Fruit fly (Drosophila melanogaster) whole organism, pupa: ENCODE results near the gene Eo.

Source experiments
- CG10348 ChIP-seq: fragments of 200-800 bp; sonication (Bioruptor generic); IDR thresholded peaks from 2 replicates; pipeline ENCODE4 v1.3.6; 2022; ENCODE audit warnings: missing biosample characterization, missing genetic modification characterization
- CG12605 ChIP-seq: fragments of 200-800 bp; sonication (Bioruptor generic); IDR thresholded peaks from 2 replicates; pipeline ENCODE4 v1.3.6; 2022; ENCODE audit warnings: missing biosample characterization, missing genetic modification characterization
- CG14655 ChIP-seq: fragments of 200-800 bp; sonication (Bioruptor generic); optimal IDR thresholded peaks from 3 replicates; lab custom pipeline; 2017; ENCODE audit warnings: mild to moderate bottlenecking, missing biosample characterization, missing genetic modification reagents, missing genetic modification characterization
- CG15710 ChIP-seq: fragments of 200-800 bp; sonication (Bioruptor generic); optimal IDR thresholded peaks from 2 replicates; lab custom pipeline; 2018; ENCODE audit warnings: missing biosample characterization, mild to moderate bottlenecking, missing genetic modification characterization, moderate library complexity
- CG34367 ChIP-seq: fragments of 200-800 bp; sonication (Bioruptor generic); optimal IDR thresholded peaks from 2 replicates; lab custom pipeline; 2018; ENCODE audit warnings: missing biosample characterization, mild to moderate bottlenecking, missing genetic modification characterization
- CG4496 ChIP-seq: fragments of 200-800 bp; sonication (Bioruptor generic); IDR thresholded peaks from 3 replicates; pipeline ENCODE4 v1.3.6; 2022; ENCODE audit warnings: missing biosample characterization, missing genetic modification characterization
- CG8301 ChIP-seq: fragments of 200-800 bp; sonication (Bioruptor generic); optimal IDR thresholded peaks from 2 replicates; lab custom pipeline; 2018; ENCODE audit warnings: missing biosample characterization, mild to moderate bottlenecking, missing genetic modification characterization
- CG9948 ChIP-seq: fragments of 200-800 bp; sonication (Bioruptor generic); optimal IDR thresholded peaks from 2 replicates; lab custom pipeline; 2018; ENCODE audit warnings: missing biosample characterization, mild to moderate bottlenecking, missing genetic modification characterization, moderate library complexity
- D1 ChIP-seq: fragments of 200-800 bp; sonication (Bioruptor generic); optimal IDR thresholded peaks from 2 replicates; lab custom pipeline; 2018; ENCODE audit warnings: missing biosample characterization, mild to moderate bottlenecking, missing genetic modification characterization, moderate library complexity
- EcR ChIP-seq: fragments of 200-800 bp; sonication (Bioruptor generic); optimal IDR thresholded peaks from 3 replicates; lab custom pipeline; 2019; ENCODE audit warnings: missing biosample characterization, missing genetic modification characterization, mild to moderate bottlenecking, moderate library complexity, missing genetic modification reagents
- Pif1A ChIP-seq: fragments of 200-800 bp; sonication (Bioruptor generic); optimal IDR thresholded peaks from 3 replicates; lab custom pipeline; 2016; ENCODE audit warnings: missing biosample characterization, missing genetic modification characterization
- Snoo ChIP-seq: fragments of 200-800 bp; sonication (Bioruptor generic); optimal IDR thresholded peaks from 3 replicates; lab custom pipeline; 2017; ENCODE audit warnings: missing biosample characterization, mild to moderate bottlenecking, missing genetic modification characterization, inconsistent platforms
- gl ChIP-seq: fragments of 200-800 bp; sonication (Bioruptor generic); optimal IDR thresholded peaks from 2 replicates; lab custom pipeline; 2018; ENCODE audit warnings: missing biosample characterization, mild to moderate bottlenecking, missing genetic modification characterization
- rn ChIP-seq: fragments of 200-800 bp; sonication (Bioruptor generic); IDR thresholded peaks from 2 replicates; pipeline ENCODE4 v1.3.6; 2022; ENCODE audit warnings: missing biosample characterization, missing genetic modification characterization

DNA sequence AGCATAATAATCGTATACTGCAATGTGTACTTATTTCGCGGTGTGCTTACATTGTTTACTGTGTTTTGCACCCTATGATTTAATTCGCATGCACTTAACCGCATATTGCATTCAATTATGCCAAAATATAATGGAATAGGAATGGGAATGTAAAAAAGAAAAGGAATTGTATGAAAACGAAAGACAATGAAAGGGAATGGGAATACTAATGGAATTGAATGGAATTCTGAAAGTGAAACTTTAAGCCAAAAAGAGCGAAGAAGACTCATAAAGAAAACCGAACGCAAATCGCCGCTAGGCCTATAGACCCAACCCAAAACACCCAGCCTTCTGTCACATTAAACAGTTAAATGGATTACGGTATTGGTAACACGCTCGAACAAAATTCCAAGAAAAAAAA, 24.7 kb downstream of the Eo start:
- TF ChIP-seq CG10348 (GFP tag; lab: Robert Waterston, UW), result no peak
- TF ChIP-seq EcR (GFP tag; lab: Kevin White, UChicago), result no peak
- no peak for TF ChIP-seq CG34367 (tag; lab: Kevin White, UChicago)
- TF ChIP-seq CG12605 (GFP tag; lab: Robert Waterston, UW), result no peak
- no peak for TF ChIP-seq Snoo
- no peak for TF ChIP-seq CG4496 (GFP tag; lab: Robert Waterston, UW)
- TF ChIP-seq gl, result no peak
- TF ChIP-seq CG8301 (tag; lab: Kevin White, UChicago), result no peak
- TF ChIP-seq CG9948, result no peak
- no peak for TF ChIP-seq D1
- TF ChIP-seq rn (GFP tag; lab: Robert Waterston, UW), result no peak
- TF ChIP-seq CG15710 (tag; lab: Kevin White, UChicago), result no peak
- TF ChIP-seq Pif1A, result no peak
- TF ChIP-seq CG14655 (GFP tag; lab: Kevin White, UChicago), result no peak
